Worm (Caenorhabditis elegans): ENCODE data around the gene skpt-1.

- TF ChIP-seq aly-2 (tag; optimal IDR thresholded peaks at IDR 0.05) (no peak), nhr-25 (tag; optimal IDR thresholded peaks at IDR 0.05) (no peak), zag-1 (tag; optimal IDR thresholded peaks at IDR 0.05) (no peak), F13H6.1 (tag; optimal IDR thresholded peaks at IDR 0.05) (no peak), ama-1 (optimal IDR thresholded peaks at IDR 0.05) (no peak), nhr-11 (tag; optimal IDR thresholded peaks at IDR 0.05) (no peak), mdl-1 (tag; optimal IDR thresholded peaks at IDR 0.05) (no peak), lin-13 (GFP tag; optimal IDR thresholded peaks at IDR 0.05) (no peak), elt-3 (tag; optimal IDR thresholded peaks at IDR 0.05) (no peak), nhr-77 (tag; optimal IDR thresholded peaks at IDR 0.05) (no peak), lsy-2 (tag; optimal IDR thresholded peaks at IDR 0.05) (no peak), unc-55 (GFP tag; optimal IDR thresholded peaks at IDR 0.05) (no peak), ZK546.5 (tag; optimal IDR thresholded peaks at IDR 0.05) (no peak), unc-39 (tag; optimal IDR thresholded peaks at IDR 0.05) (no peak)
These were observed 25.6 kb downstream of the skpt-1 start for ce11 chrIII:5422561-5423103.

All from whole organism, L2 larva.